Worm (Caenorhabditis elegans) whole organism, late embryonic: ENCODE measurements around the gene R13D11.4.
"Not testable (repeated sequence)": the region's sequence is repeated elsewhere in the genome, so short reads cannot be mapped to it uniquely, and the experiment has no call there.

Experiments used
- F13H6.1 ChIP-seq: sonication (generic microtip); optimal IDR thresholded peaks from 2 replicates; lab custom pipeline; 2016; ENCODE audit warnings: missing genetic modification characterization, missing compliant biosample characterization
- K02D7.2 ChIP-seq: sonication (generic microtip); optimal IDR thresholded peaks from 2 replicates; lab custom pipeline; 2017; ENCODE audit warnings: mild to moderate bottlenecking, missing genetic modification characterization, missing compliant biosample characterization
- K09A11.1 ChIP-seq: sonication (generic microtip); optimal IDR thresholded peaks from 2 replicates; lab custom pipeline; 2017; ENCODE audit warnings: antibody characterized with exemption, mild to moderate bottlenecking, missing genetic modification characterization, missing compliant biosample characterization; ENCODE audit not compliant: insufficient read depth
- T23F11.4 ChIP-seq: fragments of 200-800 bp; sonication (Bioruptor generic); optimal IDR thresholded peaks from 2 replicates; lab custom pipeline; 2018; ENCODE audit warnings: mild to moderate bottlenecking, missing genetic modification characterization, missing compliant biosample characterization
- Y22D7AL.16 ChIP-seq: sonication (generic microtip); optimal IDR thresholded peaks from 2 replicates; lab custom pipeline; 2016; ENCODE audit warnings: missing genetic modification characterization, missing compliant biosample characterization
- ahr-1 ChIP-seq: sonication (generic microtip); optimal IDR thresholded peaks from 2 replicates; lab custom pipeline; 2016; ENCODE audit warnings: missing genetic modification characterization, missing compliant biosample characterization
- ama-1 ChIP-seq: fragments of 150-350 bp; optimal IDR thresholded peaks from 2 replicates; lab custom pipeline; 2014
- ceh-18 ChIP-seq: sonication (generic microtip); optimal IDR thresholded peaks from 2 replicates; lab custom pipeline; 2016; ENCODE audit warnings: missing genetic modification characterization, missing compliant biosample characterization
- ceh-19 ChIP-seq: fragments of 200-800 bp; sonication (Bioruptor generic); optimal IDR thresholded peaks from 2 replicates; lab custom pipeline; 2018; ENCODE audit warnings: mild to moderate bottlenecking, missing genetic modification characterization, missing compliant biosample characterization
- ceh-2 ChIP-seq: sonication (generic microtip); optimal IDR thresholded peaks from 2 replicates; lab custom pipeline; 2016; ENCODE audit warnings: missing genotype, missing genetic modification characterization, missing compliant biosample characterization
- ceh-30 ChIP-seq: fragments of 150-350 bp; optimal IDR thresholded peaks from 2 replicates; lab custom pipeline; 2014; ENCODE audit warnings: missing biosample characterization, missing genetic modification characterization
- ceh-31 ChIP-seq: sonication (generic microtip); optimal IDR thresholded peaks from 2 replicates; lab custom pipeline; 2016; ENCODE audit warnings: missing genetic modification characterization, missing compliant biosample characterization
- ceh-34 ChIP-seq: sonication (generic microtip); optimal IDR thresholded peaks from 2 replicates; lab custom pipeline; 2016; ENCODE audit warnings: mild to moderate bottlenecking, missing genetic modification characterization, missing compliant biosample characterization
- ceh-45 ChIP-seq: fragments of 200-800 bp; sonication (Bioruptor generic); IDR thresholded peaks from 2 replicates; pipeline ENCODE4 v1.3.6; 2022; ENCODE audit warnings: missing genetic modification reagents, missing genetic modification characterization, missing compliant biosample characterization
- elt-4 ChIP-seq: sonication (generic microtip); optimal IDR thresholded peaks from 2 replicates; lab custom pipeline; 2016; ENCODE audit warnings: missing genetic modification characterization, missing compliant biosample characterization
- ets-4 ChIP-seq: sonication (generic microtip); optimal IDR thresholded peaks from 2 replicates; lab custom pipeline; 2016; ENCODE audit warnings: missing genetic modification characterization, missing compliant biosample characterization
- eyg-1 ChIP-seq: sonication (generic microtip); optimal IDR thresholded peaks from 2 replicates; lab custom pipeline; 2016; ENCODE audit warnings: missing genotype, missing genetic modification characterization, missing compliant biosample characterization
- fkh-10 ChIP-seq: fragments of 150-350 bp; optimal IDR thresholded peaks from 2 replicates; lab custom pipeline; 2014; ENCODE audit warnings: missing biosample characterization, missing genetic modification reagents, missing genetic modification characterization
- fkh-6 ChIP-seq: sonication (generic microtip); optimal IDR thresholded peaks from 2 replicates; lab custom pipeline; 2016; ENCODE audit warnings: missing genetic modification characterization, missing compliant biosample characterization
- hlh-13 ChIP-seq: fragments of 200-800 bp; sonication (Bioruptor generic); optimal IDR thresholded peaks from 2 replicates; lab custom pipeline; 2018; ENCODE audit warnings: mild to moderate bottlenecking, missing genetic modification characterization, missing compliant biosample characterization
- lin-11 ChIP-seq: fragments of 200-800 bp; sonication (Bioruptor generic); optimal IDR thresholded peaks from 2 replicates; lab custom pipeline; 2018; ENCODE audit warnings: mild to moderate bottlenecking, missing genetic modification characterization, missing compliant biosample characterization
- madf-2 ChIP-seq: sonication (generic microtip); optimal IDR thresholded peaks from 2 replicates; lab custom pipeline; 2017; ENCODE audit warnings: missing genetic modification characterization, missing compliant biosample characterization
- mec-3 ChIP-seq: sonication (generic microtip); optimal IDR thresholded peaks from 2 replicates; lab custom pipeline; 2016; ENCODE audit warnings: borderline replicate concordance, missing genetic modification characterization, missing compliant biosample characterization
- nfya-1 ChIP-seq: sonication (generic microtip); optimal IDR thresholded peaks from 2 replicates; lab custom pipeline; 2017; ENCODE audit warnings: missing genetic modification characterization, mild to moderate bottlenecking, missing compliant biosample characterization, antibody characterized with exemption, moderate library complexity
- nhr-11 ChIP-seq: fragments of 150-350 bp; optimal IDR thresholded peaks from 2 replicates; lab custom pipeline; 2014; ENCODE audit warnings: missing biosample characterization, missing genetic modification characterization
- odd-2 ChIP-seq: sonication (generic microtip); optimal IDR thresholded peaks from 2 replicates; lab custom pipeline; 2017; ENCODE audit warnings: antibody characterized with exemption, mild to moderate bottlenecking, missing genetic modification characterization, missing compliant biosample characterization
- pat-9 ChIP-seq: fragments of 200-800 bp; sonication (Bioruptor generic); optimal IDR thresholded peaks from 2 replicates; lab custom pipeline; 2018; ENCODE audit warnings: mild to moderate bottlenecking, missing genetic modification characterization, moderate library complexity, missing compliant biosample characterization
- pax-1 ChIP-seq: fragments of 150-350 bp; optimal IDR thresholded peaks from 2 replicates; lab custom pipeline; 2014; ENCODE audit warnings: missing biosample characterization, missing genetic modification characterization
- pha-2 ChIP-seq: sonication (generic microtip); optimal IDR thresholded peaks from 2 replicates; lab custom pipeline; 2017; ENCODE audit warnings: mild to moderate bottlenecking, missing genetic modification characterization, missing compliant biosample characterization
- pha-4 ChIP-seq: fragments of 150-350 bp; optimal IDR thresholded peaks from 2 replicates; lab custom pipeline; 2018; ENCODE audit warnings: missing biosample characterization, missing genetic modification reagents, missing genetic modification characterization
- pros-1 ChIP-seq: fragments of 150-350 bp; optimal IDR thresholded peaks from 2 replicates; lab custom pipeline; 2014; ENCODE audit warnings: missing biosample characterization, missing genetic modification reagents, missing genetic modification characterization
- rnt-1 ChIP-seq: sonication (generic microtip); optimal IDR thresholded peaks from 2 replicates; lab custom pipeline; 2016; ENCODE audit warnings: missing genetic modification characterization, missing compliant biosample characterization
- sdc-2 ChIP-seq: sonication (generic microtip); optimal IDR thresholded peaks from 2 replicates; lab custom pipeline; 2016; ENCODE audit warnings: missing genotype, missing genetic modification characterization, missing compliant biosample characterization
- tbx-7 ChIP-seq: sonication (generic microtip); optimal IDR thresholded peaks from 2 replicates; lab custom pipeline; 2016; ENCODE audit warnings: missing genotype, missing genetic modification characterization, missing compliant biosample characterization
- unc-3 ChIP-seq, 2 experiments: fragments of 200-800 bp in 1 of 2; sonication (Bioruptor generic) in 1 of 2; sonication (generic microtip) in 1 of 2; conservative IDR thresholded peaks in 1 of 2; optimal IDR thresholded peaks in 1 of 2; 2 replicates each; pipeline versions ENCODE4 v1.3.6 to Lab custom; 2016 to 2022; ENCODE audit warnings: missing compliant biosample characterization in 2 of 2, missing genetic modification characterization in 2 of 2, missing genetic modification reagents in 1 of 2
- unc-55 ChIP-seq: sonication (generic microtip); optimal IDR thresholded peaks from 2 replicates; lab custom pipeline; 2017; ENCODE audit warnings: missing biosample characterization, missing genetic modification reagents, missing genetic modification characterization
- unc-86 ChIP-seq: sonication (generic microtip); optimal IDR thresholded peaks from 2 replicates; lab custom pipeline; 2016; ENCODE audit warnings: missing genetic modification characterization, missing compliant biosample characterization
- ztf-16 ChIP-seq: sonication (generic microtip); optimal IDR thresholded peaks from 2 replicates; lab custom pipeline; 2017; ENCODE audit warnings: missing genetic modification characterization, missing compliant biosample characterization

Gene R13D11.4

DNA sequence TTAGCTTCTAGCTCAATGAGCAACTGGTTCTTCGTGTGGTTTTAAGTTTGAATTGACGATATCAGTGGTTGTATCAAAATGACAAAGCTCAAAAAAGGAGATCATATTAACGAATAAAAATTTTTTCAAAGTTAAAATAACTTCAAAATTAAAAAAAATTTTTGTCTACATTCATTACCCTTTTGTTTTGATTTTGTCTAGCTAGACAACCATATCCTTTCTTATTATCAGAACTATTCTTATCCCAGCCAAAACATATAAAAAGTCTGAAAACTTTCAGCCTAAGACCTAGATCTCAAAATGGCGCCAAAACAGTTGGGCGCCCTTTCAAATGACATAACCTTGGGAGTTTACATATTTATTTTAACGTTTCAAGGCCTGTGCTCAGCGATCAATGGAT lies 6.6 kb downstream of the R13D11.4 start, which contains the start of gene R13D11.1:
Gene R13D11.1, plus strand, starts transcription at position 301 of the 400 bp plus-strand sequence.
- no peak for TF ChIP-seq ahr-1
- no peak for TF ChIP-seq ceh-30 (tag; lab: Kevin White, UChicago)
- no peak for TF ChIP-seq sdc-2
- TF ChIP-seq nhr-11 (tag; lab: Kevin White, UChicago) = no peak
- TF ChIP-seq unc-3 (GFP tag; conservative IDR thresholded peaks at IDR 0.05; lab: Robert Waterston, UW) = no peak
- TF ChIP-seq unc-3 (tag; optimal IDR thresholded peaks at IDR 0.05; lab: Kevin White, UChicago) = no peak
- TF ChIP-seq pha-4 (tag; lab: Kevin White, UChicago) = no peak
- TF ChIP-seq pat-9 (tag; lab: Kevin White, UChicago) = no peak
- TF ChIP-seq K09A11.1 (tag; lab: Kevin White, UChicago) = no peak
- TF ChIP-seq odd-2 (tag; lab: Kevin White, UChicago) = no peak
- TF ChIP-seq ceh-2 (tag; lab: Kevin White, UChicago) = no peak
- TF ChIP-seq K02D7.2 (tag; lab: Kevin White, UChicago) = no peak
- TF ChIP-seq madf-2 (tag; lab: Kevin White, UChicago) = no peak

DNA sequence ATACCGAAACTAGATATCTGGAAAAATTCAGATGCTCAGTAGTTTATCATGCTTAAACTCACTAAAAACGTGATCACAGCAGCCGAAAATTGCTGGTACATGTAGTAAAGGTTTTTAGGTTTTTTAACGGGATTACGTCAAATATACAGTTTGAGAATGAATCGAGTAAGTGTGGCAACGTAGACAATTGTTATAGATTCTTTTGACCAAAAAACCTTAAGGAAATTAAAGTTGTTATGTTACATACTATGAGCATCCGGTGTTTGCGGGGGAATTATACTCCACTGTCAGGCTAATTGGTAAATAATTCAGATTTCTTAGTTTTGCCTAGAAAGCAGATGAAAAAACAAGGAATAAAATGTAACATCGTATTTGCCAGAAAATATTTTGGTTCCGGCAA lies 10.0 kb downstream of the R13D11.4 start, which contains the start of gene srx-32:
Gene srx-32, minus strand, starts transcription at position 101 of the 400 bp plus-strand sequence.
- TF ChIP-seq ceh-31 (tag; lab: Kevin White, UChicago); ama-1 (lab: Kevin White, UChicago); eyg-1 (tag; lab: Kevin White, UChicago): not testable (repeated sequence)

DNA sequence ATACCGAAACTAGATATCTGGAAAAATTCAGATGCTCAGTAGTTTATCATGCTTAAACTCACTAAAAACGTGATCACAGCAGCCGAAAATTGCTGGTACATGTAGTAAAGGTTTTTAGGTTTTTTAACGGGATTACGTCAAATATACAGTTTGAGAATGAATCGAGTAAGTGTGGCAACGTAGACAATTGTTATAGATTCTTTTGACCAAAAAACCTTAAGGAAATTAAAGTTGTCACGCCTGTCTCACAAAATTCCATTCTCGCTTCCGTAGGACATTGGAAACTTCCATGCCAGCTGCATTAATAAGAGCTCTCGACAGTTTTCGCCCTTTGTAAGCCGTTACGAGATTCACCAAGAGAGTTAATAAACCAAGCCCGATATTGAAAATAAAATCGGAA lies 12.3 kb downstream of the R13D11.4 start, which contains the start of gene srx-31:
Gene srx-31, minus strand, starts transcription at position 101 of the 400 bp plus-strand sequence.
- TF ChIP-seq ceh-18, F13H6.1, mec-3 (tag; lab: Kevin White, UChicago): not testable (repeated sequence)

DNA sequence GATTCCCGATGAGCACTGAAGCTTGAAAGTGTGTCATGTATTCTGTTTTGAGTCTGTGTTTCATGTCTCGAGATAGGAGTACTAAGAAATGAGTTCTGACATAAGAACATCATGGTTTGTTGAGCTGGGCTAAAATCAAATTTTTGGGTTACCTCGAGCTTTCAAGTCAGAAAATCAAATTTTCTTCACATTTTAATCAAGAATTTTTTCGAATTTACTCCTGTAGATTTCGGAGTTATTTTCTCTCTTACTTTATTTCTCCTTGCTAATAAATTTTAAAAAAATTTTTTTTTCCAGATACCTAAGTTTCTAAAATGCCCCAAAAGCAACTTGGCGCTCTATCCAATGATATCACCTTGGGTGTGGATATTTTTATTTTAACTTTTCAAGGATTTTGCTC lies 15.5 kb downstream of the R13D11.4 start, which contains the start of gene F41H8.2:
Gene F41H8.2, plus strand, starts transcription at position 301 of the 400 bp plus-strand sequence.
- TF ChIP-seq elt-4 (tag; lab: Kevin White, UChicago) = no peak
- TF ChIP-seq lin-11 (tag; lab: Kevin White, UChicago) = no peak

DNA sequence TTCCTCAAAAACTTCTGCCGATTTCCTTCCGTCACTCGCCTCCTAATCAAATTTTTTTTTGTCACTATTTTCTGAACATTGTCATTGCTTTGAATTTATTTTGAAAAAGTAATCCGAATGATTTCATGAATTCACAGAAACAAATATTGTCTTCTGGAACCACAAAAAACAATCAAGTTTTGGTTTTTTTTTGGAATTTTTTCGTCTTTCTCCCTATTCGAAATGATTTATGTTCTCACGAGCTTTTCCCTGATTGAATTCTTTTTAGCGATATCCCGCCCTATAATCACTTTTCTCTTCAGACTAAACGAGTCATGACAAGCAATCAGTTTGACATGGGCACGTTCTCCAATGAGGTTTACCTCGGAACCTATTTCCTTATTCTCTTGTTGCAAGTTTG lies 22.8 kb downstream of the R13D11.4 start, which contains the start of gene F41H8.1:
Gene F41H8.1, plus strand, starts transcription at position 301 of the 400 bp plus-strand sequence.
- TF ChIP-seq ceh-34 (tag; lab: Kevin White, UChicago) (no peak), ceh-31 (tag; lab: Kevin White, UChicago) (no peak), pha-2 (tag; lab: Kevin White, UChicago) (no peak), ets-4 (tag; lab: Kevin White, UChicago) (no peak), fkh-10 (no peak), tbx-7 (tag; lab: Kevin White, UChicago) (no peak), rnt-1 (tag; lab: Kevin White, UChicago) (no peak), pax-1 (no peak), pros-1 (no peak), ceh-45 (GFP tag; lab: Robert Waterston, UW) (no peak), unc-55 (GFP tag; lab: Kevin White, UChicago) (no peak), hlh-13 (no peak), fkh-6 (tag; lab: Kevin White, UChicago) (no peak), unc-86 (tag; lab: Kevin White, UChicago) (no peak), T23F11.4 (GFP tag; lab: Kevin White, UChicago) (no peak), ceh-19 (GFP tag; lab: Kevin White, UChicago) (no peak), ztf-16 (tag; lab: Kevin White, UChicago) (no peak), ama-1 (lab: Kevin White, UChicago) (no peak), nfya-1 (tag; lab: Kevin White, UChicago) (no peak), Y22D7AL.16 (tag; lab: Kevin White, UChicago) (no peak)
